Worm (Caenorhabditis elegans) whole organism, L3 larva: ENCODE data around the gene col-104.

Experiments
- R02D3.7 ChIP-seq: fragments of 150-350 bp; optimal IDR thresholded peaks from 2 replicates; lab custom pipeline; 2014; ENCODE audit warnings: missing biosample characterization, missing genetic modification characterization
- ZK546.5 ChIP-seq: sonication (generic microtip); optimal IDR thresholded peaks from 2 replicates; lab custom pipeline; 2017; ENCODE audit warnings: missing biosample characterization, missing genetic modification characterization
- aly-2 ChIP-seq: fragments of 150-350 bp; optimal IDR thresholded peaks from 2 replicates; lab custom pipeline; 2014; ENCODE audit warnings: missing biosample characterization, missing genetic modification characterization
- ama-1 ChIP-seq: fragments of 150-350 bp; optimal IDR thresholded peaks from 2 replicates; lab custom pipeline; 2018
- ceh-16 ChIP-seq: sonication (generic microtip); optimal IDR thresholded peaks from 2 replicates; lab custom pipeline; 2017; ENCODE audit warnings: missing biosample characterization, missing genetic modification characterization
- ceh-28 ChIP-seq: fragments of 150-350 bp; optimal IDR thresholded peaks from 2 replicates; lab custom pipeline; 2014; ENCODE audit warnings: missing biosample characterization, missing genetic modification reagents, missing genetic modification characterization
- ceh-82 ChIP-seq: fragments of 150-350 bp; optimal IDR thresholded peaks from 2 replicates; lab custom pipeline; 2014; ENCODE audit warnings: missing biosample characterization, missing genetic modification characterization
- ceh-9 ChIP-seq: sonication (generic microtip); optimal IDR thresholded peaks from 2 replicates; lab custom pipeline; 2018; ENCODE audit warnings: missing biosample characterization, missing genetic modification characterization
- egl-27 ChIP-seq: sonication (generic microtip); optimal IDR thresholded peaks from 4 replicates; lab custom pipeline; 2017; ENCODE audit warnings: missing biosample characterization, missing genetic modification reagents, missing genetic modification characterization
- egl-5 ChIP-seq: fragments of 150-350 bp; optimal IDR thresholded peaks from 2 replicates; lab custom pipeline; 2017; ENCODE audit warnings: missing biosample characterization, missing genetic modification reagents, missing genetic modification characterization, inconsistent platforms
- elt-1 ChIP-seq: fragments of 150-350 bp; optimal IDR thresholded peaks from 2 replicates; lab custom pipeline; 2014; ENCODE audit warnings: missing biosample characterization, missing genetic modification characterization
- elt-2 ChIP-seq: sonication (generic microtip); optimal IDR thresholded peaks from 2 replicates; lab custom pipeline; 2016; ENCODE audit warnings: missing genetic modification reagents, mild to moderate bottlenecking, missing genetic modification characterization, missing compliant biosample characterization
- elt-3 ChIP-seq, 3 experiments: fragments of 150-350 bp in 1 of 3; sonication (generic microtip) in 2 of 3; optimal IDR thresholded peaks; 2 replicates in 2 of 3; 4 replicates in 1 of 3; lab custom pipeline; 2014 to 2017; ENCODE audit warnings: missing biosample characterization in 3 of 3, missing genetic modification characterization in 3 of 3
- eor-1 ChIP-seq, 2 experiments: fragments of 150-350 bp; optimal IDR thresholded peaks; 2 replicates each; lab custom pipeline; 2014 to 2018; ENCODE audit warnings: missing biosample characterization in 2 of 2, missing genetic modification characterization in 2 of 2
- fos-1 ChIP-seq: fragments of 150-350 bp; optimal IDR thresholded peaks from 2 replicates; lab custom pipeline; 2014; ENCODE audit warnings: missing biosample characterization, missing genetic modification characterization
- hmg-11 ChIP-seq: sonication (generic microtip); optimal IDR thresholded peaks from 2 replicates; lab custom pipeline; 2016; ENCODE audit warnings: missing genetic modification characterization, missing compliant biosample characterization
- lin-15B ChIP-seq: fragments of 150-350 bp; optimal IDR thresholded peaks from 2 replicates; lab custom pipeline; 2014; ENCODE audit warnings: missing biosample characterization, missing genetic modification characterization
- mdl-1 ChIP-seq: fragments of 150-350 bp; optimal IDR thresholded peaks from 2 replicates; lab custom pipeline; 2014; ENCODE audit warnings: missing biosample characterization, missing genetic modification characterization
- mml-1 ChIP-seq: fragments of 150-350 bp; sonication (generic microtip); optimal IDR thresholded peaks from 3 replicates; lab custom pipeline; 2014; ENCODE audit warnings: missing biosample characterization, missing genetic modification characterization
- nfya-1 ChIP-seq: sonication (generic microtip); optimal IDR thresholded peaks from 2 replicates; lab custom pipeline; 2017; ENCODE audit warnings: missing genetic modification characterization, mild to moderate bottlenecking, missing compliant biosample characterization, antibody characterized with exemption, moderate library complexity; ENCODE audit not compliant: insufficient read depth
- nhr-11 ChIP-seq: fragments of 150-350 bp; optimal IDR thresholded peaks from 2 replicates; lab custom pipeline; 2014; ENCODE audit warnings: missing biosample characterization, missing genetic modification characterization
- nhr-12 ChIP-seq: fragments of 150-350 bp; optimal IDR thresholded peaks from 2 replicates; lab custom pipeline; 2014; ENCODE audit warnings: missing biosample characterization, missing genetic modification characterization
- nhr-23 ChIP-seq: fragments of 150-350 bp; optimal IDR thresholded peaks from 2 replicates; lab custom pipeline; 2014; ENCODE audit warnings: missing biosample characterization, missing genetic modification reagents, missing genetic modification characterization
- nhr-25 ChIP-seq: sonication (generic microtip); optimal IDR thresholded peaks from 2 replicates; lab custom pipeline; 2017; ENCODE audit warnings: missing biosample characterization, missing genetic modification characterization
- nhr-28 ChIP-seq: fragments of 150-350 bp; optimal IDR thresholded peaks from 2 replicates; lab custom pipeline; 2014; ENCODE audit warnings: missing biosample characterization, missing genetic modification characterization
- nhr-43 ChIP-seq: sonication (generic microtip); optimal IDR thresholded peaks from 2 replicates; lab custom pipeline; 2016; ENCODE audit warnings: mild to moderate bottlenecking, missing genetic modification characterization, missing compliant biosample characterization; ENCODE audit not compliant: poor library complexity, severe bottlenecking
- nhr-67 ChIP-seq: fragments of 150-350 bp; optimal IDR thresholded peaks from 2 replicates; lab custom pipeline; 2014; ENCODE audit warnings: missing biosample characterization, missing genetic modification characterization
- nhr-76 ChIP-seq: fragments of 150-350 bp; sonication (generic microtip); optimal IDR thresholded peaks from 5 replicates; lab custom pipeline; 2014; ENCODE audit warnings: missing biosample characterization, missing genetic modification characterization
- nhr-77 ChIP-seq: fragments of 150-350 bp; optimal IDR thresholded peaks from 2 replicates; lab custom pipeline; 2014; ENCODE audit warnings: missing biosample characterization, missing genetic modification characterization
- pha-4 ChIP-seq: fragments of 150-350 bp; optimal IDR thresholded peaks from 2 replicates; lab custom pipeline; 2014; ENCODE audit warnings: missing biosample characterization, missing genetic modification reagents, missing genetic modification characterization
- snpc-4 ChIP-seq: fragments of 150-350 bp; optimal IDR thresholded peaks from 2 replicates; lab custom pipeline; 2014; ENCODE audit warnings: missing biosample characterization, missing genetic modification characterization
- tbx-2 ChIP-seq: sonication (generic microtip); optimal IDR thresholded peaks from 2 replicates; lab custom pipeline; 2016; ENCODE audit warnings: mild to moderate bottlenecking, missing genetic modification characterization, missing compliant biosample characterization
- unc-39 ChIP-seq: sonication (generic microtip); optimal IDR thresholded peaks from 4 replicates; lab custom pipeline; 2017; ENCODE audit warnings: missing biosample characterization, missing genetic modification characterization
- unc-62 ChIP-seq: fragments of 150-350 bp; sonication (generic microtip); optimal IDR thresholded peaks from 4 replicates; lab custom pipeline; 2014; ENCODE audit warnings: missing biosample characterization, missing genetic modification reagents, missing genetic modification characterization
- ztf-11 ChIP-seq: fragments of 150-350 bp; optimal IDR thresholded peaks from 2 replicates; lab custom pipeline; 2014; ENCODE audit warnings: missing biosample characterization, missing genetic modification characterization

col-104 gene

ce11 chrIV:1361616-1362228, 6.6 kb upstream of the col-104 start:
- TF ChIP-seq nhr-77 (no peak), nfya-1 (tag; lab: Kevin White, UChicago) (peak; percentile 1), nhr-28 (tag; lab: Kevin White, UChicago) (no peak), pha-4 (no peak), ceh-82 (no peak), hmg-11 (tag; lab: Kevin White, UChicago) (no peak)
- TF ChIP-seq, all 47 proteins: peak for 1

- TF ChIP-seq nhr-11 (tag; lab: Kevin White, UChicago) (no peak), aly-2 (tag; lab: Kevin White, UChicago) (no peak), ceh-9 (tag; lab: Kevin White, UChicago) (no peak), fos-1 (tag; lab: Kevin White, UChicago) (no peak), nhr-76 (tag; lab: Kevin White, UChicago) (no peak), nhr-23 (tag; lab: Kevin White, UChicago) (no peak), tbx-2 (tag; lab: Kevin White, UChicago) (no peak), elt-1 (tag; lab: Kevin White, UChicago) (no peak), mdl-1 (tag; lab: Kevin White, UChicago) (no peak), nhr-28 (tag; lab: Kevin White, UChicago) (no peak), nhr-67 (no peak), egl-27 (tag; lab: Kevin White, UChicago) (no peak), ceh-16 (tag; lab: Kevin White, UChicago) (no peak), pha-4 (no peak), nhr-77 (no peak), lin-15B (tag; lab: Kevin White, UChicago) (no peak), eor-1 (tag; optimal IDR thresholded peaks at IDR 0.05; lab: Kevin White, UChicago) (no peak), nhr-25 (tag; lab: Kevin White, UChicago) (no peak), ZK546.5 (tag; lab: Kevin White, UChicago) (no peak)
These were observed 4.0 kb upstream of the col-104 start, which contains the start of gene col-105 for ce11 chrIV:1359125-1359524. TSS of gene col-105 (minus strand) at chrIV:1359225.

- TF ChIP-seq ceh-28 (tag; lab: Kevin White, UChicago) (no peak), ama-1 (lab: Kevin White, UChicago) (no peak), nhr-12 (no peak), nhr-76 (tag; lab: Kevin White, UChicago) (no peak), nhr-43 (tag; lab: Kevin White, UChicago) (no peak), elt-3 (tag; optimal IDR thresholded peaks at IDR 0.05; lab: Kevin White, UChicago) (no peak), R02D3.7 (tag; lab: Kevin White, UChicago) (no peak), ztf-11 (tag; lab: Kevin White, UChicago) (no peak), lin-15B (tag; lab: Kevin White, UChicago) (no peak), unc-39 (no peak), egl-5 (tag; lab: Kevin White, UChicago) (no peak), nhr-28 (tag; lab: Kevin White, UChicago) (no peak), elt-2 (tag; lab: Kevin White, UChicago) (no peak), mml-1 (tag; lab: Kevin White, UChicago) (no peak), nfya-1 (tag; lab: Kevin White, UChicago) (no peak)
These were observed 3.0 kb upstream of the col-104 start for ce11 chrIV:1358109-1358508.

ce11 chrIV:1353811-1354210, 1.3 kb downstream of the col-104 start:
- TF ChIP-seq nhr-43 (tag; lab: Kevin White, UChicago) (no peak), eor-1 (tag; optimal IDR thresholded peaks at IDR 0.05; lab: Kevin White, UChicago) (no peak), ceh-82 (no peak), unc-62 (GFP tag; lab: Kevin White, UChicago) (no peak), tbx-2 (tag; lab: Kevin White, UChicago) (no peak)

- no peak for TF ChIP-seq tbx-2 (tag; lab: Kevin White, UChicago)
- no peak for TF ChIP-seq pha-4
- TF ChIP-seq eor-1 (tag; optimal IDR thresholded peaks at IDR 0.05; lab: Kevin White, UChicago) = no peak
- no peak for TF ChIP-seq snpc-4
- no peak for TF ChIP-seq nhr-25 (tag; lab: Kevin White, UChicago)
- no peak for TF ChIP-seq hmg-11 (tag; lab: Kevin White, UChicago)
- no peak for TF ChIP-seq egl-5 (tag; lab: Kevin White, UChicago)
- TF ChIP-seq nhr-43 (tag; lab: Kevin White, UChicago) = no peak
- TF ChIP-seq ztf-11 (tag; lab: Kevin White, UChicago) = no peak
These were observed 5.8 kb downstream of the col-104 start for ce11 chrIV:1349352-1349751.
